1 fruit fly cellular context compared by ENCODE assay signal in genomic region chr2L:11123499-11123898, dm6.
A peak's percentile ranks its signal among the peaks of the same experiment; 100 is the strongest.
TF ChIP-seq lines count a peak whose summit lies in the region.

TSS of gene Csl4 (minus strand) at chr2L:11123567.
TSS of gene Nup160 (plus strand) at chr2L:11123777.

TF ChIP-seq in whole organism, embryonic, 481 proteins besides CTCF, POLR2A, EP300 and RAD21 (continued from another document and continues in another):
- TF ChIP-seq zfh1 (GFP tag; IDR thresholded peaks at IDR 0.05; lab: Robert Waterston, UW) (peak; percentile 79), Dip3 (GFP tag; optimal IDR thresholded peaks at IDR 0.05; lab: Kevin White, UChicago) (peak; percentile 84), NC2β (GFP tag; optimal IDR thresholded peaks at IDR 0.05; lab: Kevin White, UChicago) (peak; percentile 76), CG12071 (GFP tag; optimal IDR thresholded peaks at IDR 0.05; lab: Kevin White, UChicago) (no peak), danr (GFP tag; IDR thresholded peaks at IDR 0.05; lab: Robert Waterston, UW) (no peak), btn (GFP tag; optimal IDR thresholded peaks at IDR 0.05; lab: Kevin White, UChicago) (peak; percentile 55), gcm2 (GFP tag; optimal IDR thresholded peaks at IDR 0.05; lab: Kevin White, UChicago) (peak; percentile 81), dpn (GFP tag; optimal IDR thresholded peaks at IDR 0.05; lab: Kevin White, UChicago) (peak; percentile 87 to 88), Dll (GFP tag; IDR thresholded peaks at IDR 0.05; lab: Robert Waterston, UW; ENCODE audit: partially characterized antibody) (0 out of 4 replicates have a peak, but pooled peaks have one; percentile 48), CG3726 (GFP tag; IDR thresholded peaks at IDR 0.05; lab: Robert Waterston, UW) (peak; percentile 55; the same call in 1 of the 3 replicates), eyg (GFP tag; optimal IDR thresholded peaks at IDR 0.05; lab: Kevin White, UChicago) (peak; percentile 79), HHEX (GFP tag; optimal IDR thresholded peaks at IDR 0.05; lab: Kevin White, UChicago) (peak; percentile 56), toy (GFP tag; IDR thresholded peaks at IDR 0.05; lab: Robert Waterston, UW) (0 out of 2 replicates have a peak, but pooled peaks have one; percentile 33), CG10979 (tag; optimal IDR thresholded peaks at IDR 0.05; lab: Kevin White, UChicago) (peak; percentile 61), Dref (GFP tag; IDR thresholded peaks at IDR 0.05; lab: Robert Waterston, UW) (peak; percentile 29; the same call in 1 of the 2 replicates), rib (GFP tag; IDR thresholded peaks at IDR 0.05; lab: Robert Waterston, UW) (peak; percentile 59; the same call in 1 of the 2 replicates), ftz-f1 (GFP tag; optimal IDR thresholded peaks at IDR 0.05; lab: Kevin White, UChicago) (peak; percentile 46), NK7.1 (GFP tag; optimal IDR thresholded peaks at IDR 0.05; lab: Kevin White, UChicago) (peak; percentile 61), chm (GFP tag; IDR thresholded peaks at IDR 0.05; lab: Robert Waterston, UW) (0 out of 2 replicates have a peak, but pooled peaks have one; percentile 25), CG16779 (GFP tag; IDR thresholded peaks at IDR 0.05; lab: Robert Waterston, UW) (peak; percentile 61; the same call in 1 of the 2 replicates), gsb (GFP tag; IDR thresholded peaks at IDR 0.05; lab: Robert Waterston, UW) (no peak), CG12219 (GFP tag; optimal IDR thresholded peaks at IDR 0.05; lab: Kevin White, UChicago) (no peak), CG6689 (GFP tag; IDR thresholded peaks at IDR 0.05; lab: Robert Waterston, UW) (peak; percentile 73), NfI (GFP tag; optimal IDR thresholded peaks at IDR 0.05; lab: Kevin White, UChicago) (peak; percentile 65), CG4820 (GFP tag; optimal IDR thresholded peaks at IDR 0.05; lab: Kevin White, UChicago) (peak; percentile 69), Doc2 (GFP tag; IDR thresholded peaks at IDR 0.05; lab: Robert Waterston, UW) (no peak), fd64A (GFP tag; optimal IDR thresholded peaks at IDR 0.05; lab: Kevin White, UChicago) (no peak), CG43689 (GFP tag; IDR thresholded peaks at IDR 0.05; lab: Robert Waterston, UW) (no peak; the same call in 1 of the 2 replicates), CG11093 (GFP tag; IDR thresholded peaks at IDR 0.05; lab: Robert Waterston, UW) (peak; percentile 52; the same call in 1 of the 3 replicates), CG10654 (GFP tag; optimal IDR thresholded peaks at IDR 0.05; lab: Kevin White, UChicago) (peak; percentile 77), sima (GFP tag; optimal IDR thresholded peaks at IDR 0.05; lab: Kevin White, UChicago) (no peak), CG2120 (GFP tag; optimal IDR thresholded peaks at IDR 0.05; lab: Kevin White, UChicago) (peak; percentile 93), CG10267 (tag; optimal IDR thresholded peaks at IDR 0.05; lab: Kevin White, UChicago) (peak; percentile 97), chif (GFP tag; optimal IDR thresholded peaks at IDR 0.05; lab: Kevin White, UChicago) (peak; percentile 78 to 79), Sin3A (optimal IDR thresholded peaks at IDR 0.05; lab: Kevin White, UChicago) (peak; percentile 52), pb (GFP tag; optimal IDR thresholded peaks at IDR 0.05; lab: Kevin White, UChicago) (peak; percentile 55), ssp (GFP tag; IDR thresholded peaks at IDR 0.05; lab: Robert Waterston, UW) (peak; percentile 51), CG13123 (GFP tag; optimal IDR thresholded peaks at IDR 0.05; lab: Kevin White, UChicago) (peak; percentile 74), CG4854 (GFP tag; optimal IDR thresholded peaks at IDR 0.05; lab: Kevin White, UChicago) (peak; percentile 71), tio (GFP tag; optimal IDR thresholded peaks at IDR 0.05; lab: Kevin White, UChicago) (no peak), CG1024 (GFP tag; IDR thresholded peaks at IDR 0.05; lab: Robert Waterston, UW) (no peak), nmo (GFP tag; optimal IDR thresholded peaks at IDR 0.05; lab: Kevin White, UChicago) (peak; percentile 77), corto (GFP tag; optimal IDR thresholded peaks at IDR 0.05; lab: Kevin White, UChicago) (no peak), CG11696 (GFP tag; IDR thresholded peaks at IDR 0.05; lab: Robert Waterston, UW) (0 out of 2 replicates have a peak, but pooled peaks have one; percentile 8), CG8478 (optimal IDR thresholded peaks at IDR 0.05; lab: Kevin White, UChicago) (no peak), fru (optimal IDR thresholded peaks at IDR 0.05; lab: Kevin White, UChicago) (no peak), CG17829 (tag; optimal IDR thresholded peaks at IDR 0.05; lab: Kevin White, UChicago) (peak; percentile 64), CG7963 (GFP tag; IDR thresholded peaks at IDR 0.05; lab: Robert Waterston, UW; ENCODE audit: partially characterized antibody) (no peak), Dad (GFP tag; optimal IDR thresholded peaks at IDR 0.05; lab: Kevin White, UChicago) (peak; percentile 79), bowl (GFP tag; IDR thresholded peaks at IDR 0.05; lab: Robert Waterston, UW) (no peak), Rfx (GFP tag; IDR thresholded peaks at IDR 0.05; lab: Robert Waterston, UW) (peak; percentile 88), CG11085 (GFP tag; IDR thresholded peaks at IDR 0.05; lab: Robert Waterston, UW) (peak; percentile 48), Lhr (GFP tag; optimal IDR thresholded peaks at IDR 0.05; lab: Kevin White, UChicago) (peak; percentile 25), CG11398 (GFP tag; optimal IDR thresholded peaks at IDR 0.05; lab: Kevin White, UChicago) (peak; percentile 52), CG6683 (GFP tag; optimal IDR thresholded peaks at IDR 0.05; lab: Kevin White, UChicago) (peak; percentile 40), CG18599 (GFP tag; optimal IDR thresholded peaks at IDR 0.05; lab: Kevin White, UChicago) (peak; percentile 76), amos (GFP tag; IDR thresholded peaks at IDR 0.05; lab: Robert Waterston, UW; ENCODE audit: partially characterized antibody) (no peak), pros (GFP tag; optimal IDR thresholded peaks at IDR 0.05; lab: Kevin White, UChicago) (no peak), lmd (GFP tag; IDR thresholded peaks at IDR 0.05; lab: Robert Waterston, UW) (peak; percentile 70), CG9437 (GFP tag; optimal IDR thresholded peaks at IDR 0.05; lab: Kevin White, UChicago) (peak; percentile 51), CG1792 (GFP tag; optimal IDR thresholded peaks at IDR 0.05; lab: Kevin White, UChicago) (peak; percentile 77), dmrt11E (tag; optimal IDR thresholded peaks at IDR 0.05; lab: Kevin White, UChicago) (peak; percentile 64), CG7987 (GFP tag; optimal IDR thresholded peaks at IDR 0.05; lab: Kevin White, UChicago) (peak; percentile 52), CG17802 (tag; optimal IDR thresholded peaks at IDR 0.05; lab: Kevin White, UChicago) (peak; percentile 2), cato (GFP tag; optimal IDR thresholded peaks at IDR 0.05; lab: Kevin White, UChicago; ENCODE audit: borderline replicate concordance) (peak; percentile 67), Lpt (GFP tag; optimal IDR thresholded peaks at IDR 0.05; lab: Kevin White, UChicago) (no peak), sens (GFP tag; lab: Kevin White, UChicago) (peak; percentile 98), dmrt99B (tag; optimal IDR thresholded peaks at IDR 0.05; lab: Kevin White, UChicago) (no peak), lov (optimal IDR thresholded peaks at IDR 0.05; lab: Kevin White, UChicago) (no peak), lov (GFP tag; IDR thresholded peaks at IDR 0.05; lab: Robert Waterston, UW) (no peak), Camta (GFP tag; optimal IDR thresholded peaks at IDR 0.05; lab: Kevin White, UChicago) (peak; percentile 68), CG17186 (GFP tag; optimal IDR thresholded peaks at IDR 0.05; lab: Kevin White, UChicago) (peak; percentile 69), CG6813 (GFP tag; optimal IDR thresholded peaks at IDR 0.05; lab: Kevin White, UChicago) (no peak), row (GFP tag; IDR thresholded peaks at IDR 0.05; lab: Robert Waterston, UW) (peak; percentile 93), Dfd (GFP tag; optimal IDR thresholded peaks at IDR 0.05; lab: Kevin White, UChicago) (no peak), CG17612 (GFP tag; IDR thresholded peaks at IDR 0.05; lab: Robert Waterston, UW) (no peak), Hr51 (GFP tag; optimal IDR thresholded peaks at IDR 0.05; lab: Kevin White, UChicago) (peak in 1 of 2 experiments; percentile 85), CkIIα-i1 (GFP tag; IDR thresholded peaks at IDR 0.05; lab: Robert Waterston, UW) (no peak), CG8089 (GFP tag; optimal IDR thresholded peaks at IDR 0.05; lab: Kevin White, UChicago) (peak; percentile 69), CG5245 (GFP tag; optimal IDR thresholded peaks at IDR 0.05; lab: Kevin White, UChicago) (peak; percentile 69), Hsf (GFP tag; optimal IDR thresholded peaks at IDR 0.05; lab: Kevin White, UChicago) (peak; percentile 83), Nf-YC (tag; optimal IDR thresholded peaks at IDR 0.05; lab: Kevin White, UChicago) (no peak), gfzf (GFP tag; optimal IDR thresholded peaks at IDR 0.05; lab: Kevin White, UChicago) (peak; percentile 81), CG1233 (GFP tag; optimal IDR thresholded peaks at IDR 0.05; lab: Kevin White, UChicago) (peak; percentile 24), CG7357 (GFP tag; IDR thresholded peaks at IDR 0.05; lab: Robert Waterston, UW) (peak; percentile 34; the same call in 1 of the 3 replicates), crp (GFP tag; optimal IDR thresholded peaks at IDR 0.05; lab: Kevin White, UChicago) (peak in 1 of 2 experiments; percentile 49), Fer1 (GFP tag; optimal IDR thresholded peaks at IDR 0.05; lab: Kevin White, UChicago) (peak; percentile 76), CG4707 (GFP tag; optimal IDR thresholded peaks at IDR 0.05; lab: Kevin White, UChicago) (no peak), ranshi (GFP tag; IDR thresholded peaks at IDR 0.05; lab: Robert Waterston, UW) (peak; percentile 65; the same call in 1 of the 2 replicates), CG11695 (GFP tag; IDR thresholded peaks at IDR 0.05; lab: Robert Waterston, UW) (peak; percentile 68), nerfin-1 (tag; optimal IDR thresholded peaks at IDR 0.05; lab: Kevin White, UChicago) (no peak), ATbp (GFP tag; optimal IDR thresholded peaks at IDR 0.05; lab: Kevin White, UChicago) (no peak), CG2202 (tag; optimal IDR thresholded peaks at IDR 0.05; lab: Kevin White, UChicago) (peak; percentile 33), Med (GFP tag; lab: Kevin White, UChicago) (peak; percentile 98), lola (GFP tag; optimal IDR thresholded peaks at IDR 0.05; lab: Kevin White, UChicago) (peak in 1 of 3 experiments; percentile 67), pzg (GFP tag; optimal IDR thresholded peaks at IDR 0.05; lab: Kevin White, UChicago) (peak; percentile 67), CG8281 (tag; optimal IDR thresholded peaks at IDR 0.05; lab: Kevin White, UChicago) (no peak), kay (GFP tag; optimal IDR thresholded peaks at IDR 0.05; lab: Kevin White, UChicago) (peak; percentile 64), NFAT (GFP tag; IDR thresholded peaks at IDR 0.05; lab: Robert Waterston, UW) (peak; percentile 65), crol (GFP tag; IDR thresholded peaks at IDR 0.05; lab: Robert Waterston, UW) (no peak), exex (tag; optimal IDR thresholded peaks at IDR 0.05; lab: Kevin White, UChicago) (peak; percentile 19), CG31388 (GFP tag; optimal IDR thresholded peaks at IDR 0.05; lab: Kevin White, UChicago) (peak; percentile 42), seq (GFP tag; IDR thresholded peaks at IDR 0.05; lab: Robert Waterston, UW) (peak; percentile 61; the same call in 1 of the 2 replicates), sna (GFP tag; IDR thresholded peaks at IDR 0.05; lab: Robert Waterston, UW; ENCODE audit: partially characterized antibody) (no peak), CG2889 (GFP tag; IDR thresholded peaks at IDR 0.05; lab: Robert Waterston, UW) (no peak), CG17361 (GFP tag; IDR thresholded peaks at IDR 0.05; lab: Robert Waterston, UW) (no peak), Fer3 (tag; optimal IDR thresholded peaks at IDR 0.05; lab: Kevin White, UChicago) (peak; percentile 69), dati (GFP tag; IDR thresholded peaks at IDR 0.05; lab: Robert Waterston, UW) (no peak), CG32767 (GFP tag; IDR thresholded peaks at IDR 0.05; lab: Robert Waterston, UW) (no peak), tin (GFP tag; optimal IDR thresholded peaks at IDR 0.05; lab: Kevin White, UChicago) (peak; percentile 86), CG13296 (GFP tag; optimal IDR thresholded peaks at IDR 0.05; lab: Kevin White, UChicago) (peak; percentile 60), CG1832 (GFP tag; optimal IDR thresholded peaks at IDR 0.05; lab: Kevin White, UChicago) (no peak), CG30403 (GFP tag; optimal IDR thresholded peaks at IDR 0.05; lab: Kevin White, UChicago) (peak; percentile 89), nau (GFP tag; optimal IDR thresholded peaks at IDR 0.05; lab: Kevin White, UChicago) (no peak), Deaf1 (tag; optimal IDR thresholded peaks at IDR 0.05; lab: Kevin White, UChicago) (no peak), CG5953 (GFP tag; IDR thresholded peaks at IDR 0.05; lab: Robert Waterston, UW) (0 out of 2 replicates have a peak, but pooled peaks have one; percentile 15), so (GFP tag; IDR thresholded peaks at IDR 0.05; lab: Robert Waterston, UW) (peak; percentile 47; the same call in 2 of the 3 replicates), CG33557 (GFP tag; optimal IDR thresholded peaks at IDR 0.05; lab: Kevin White, UChicago) (peak; percentile 37), bab2 (GFP tag; optimal IDR thresholded peaks at IDR 0.05; lab: Kevin White, UChicago) (peak; percentile 88), CG15011 (GFP tag; optimal IDR thresholded peaks at IDR 0.05; lab: Kevin White, UChicago) (no peak), chn (GFP tag; optimal IDR thresholded peaks at IDR 0.05; lab: Kevin White, UChicago) (peak; percentile 85), Adf1 (GFP tag; IDR thresholded peaks at IDR 0.05; lab: Robert Waterston, UW) (peak; percentile 34), CG9727 (GFP tag; optimal IDR thresholded peaks at IDR 0.05; lab: Kevin White, UChicago) (peak; percentile 66), Asciz (GFP tag; optimal IDR thresholded peaks at IDR 0.05; lab: Kevin White, UChicago) (no peak), Ets97D (GFP tag; optimal IDR thresholded peaks at IDR 0.05; lab: Kevin White, UChicago) (peak; percentile 81), Myb (GFP tag; optimal IDR thresholded peaks at IDR 0.05; lab: Kevin White, UChicago) (peak; percentile 71), pnt (GFP tag; optimal IDR thresholded peaks at IDR 0.05; lab: Kevin White, UChicago) (peak; percentile 80), ttk (GFP tag; IDR thresholded peaks at IDR 0.05; lab: Robert Waterston, UW) (peak; percentile 74), Dip2 (GFP tag; IDR thresholded peaks at IDR 0.05; lab: Robert Waterston, UW) (no peak), peb (GFP tag; IDR thresholded peaks at IDR 0.05; lab: Robert Waterston, UW) (no peak; the same call in 1 of the 2 replicates), CG15479 (GFP tag; optimal IDR thresholded peaks at IDR 0.05; lab: Kevin White, UChicago) (no peak)
